Worm (Caenorhabditis elegans): ENCODE measurements around the gene gst-16.
A peak's percentile ranks its signal among the peaks of the same experiment; 100 is the strongest.

Gene gst-16

ce11 chrII:13624330-13624729, at the start of gene gst-16:
Gene gst-16, minus strand, starts transcription at chrII:13624440.
- peak; percentile 39 for TF ChIP-seq aha-1 (tag)
- no peak for TF ChIP-seq ceh-32 (tag; optimal IDR thresholded peaks at IDR 0.05; ENCODE audit: poor library complexity)
- TF ChIP-seq daf-16 (GFP tag; optimal IDR thresholded peaks at IDR 0.05) = no peak
- peak; percentile 26 for TF ChIP-seq daf-16 (tag; optimal IDR thresholded peaks at IDR 0.05)
- TF ChIP-seq nhr-48 (tag; optimal IDR thresholded peaks at IDR 0.05) = peak; percentile 16

- TF ChIP-seq hlh-30 (tag; optimal IDR thresholded peaks at IDR 0.05; ENCODE audit: insufficient read depth) = peak; percentile 68
- TF ChIP-seq daf-8 (GFP tag; IDR thresholded peaks at IDR 0.05) = no peak
- peak; percentile 70 for TF ChIP-seq hlh-11 (tag; optimal IDR thresholded peaks at IDR 0.05)
- no peak for TF ChIP-seq daf-16 (GFP tag; optimal IDR thresholded peaks at IDR 0.05)
- peak; percentile 4 for TF ChIP-seq daf-16 (tag; optimal IDR thresholded peaks at IDR 0.05)
- TF ChIP-seq nhr-77 (tag; optimal IDR thresholded peaks at IDR 0.05) = peak; percentile 20
- peak; percentile 48 for TF ChIP-seq nhr-48 (tag; optimal IDR thresholded peaks at IDR 0.05)
- TF ChIP-seq php-3 (GFP tag; IDR thresholded peaks at IDR 0.05) = no peak
- TF ChIP-seq T26A8.4 (GFP tag; IDR thresholded peaks at IDR 0.05) = 0 out of 2 replicates have a peak, but pooled peaks have one; percentile 16
- TF ChIP-seq aha-1 (tag) = peak; percentile 15
- TF ChIP-seq mdl-1 (tag; optimal IDR thresholded peaks at IDR 0.05) = peak in 1 of 2 experiments; percentile 66
- peak; percentile 45 for TF ChIP-seq nhr-102 (tag; optimal IDR thresholded peaks at IDR 0.05)
- TF ChIP-seq mes-2 (tag; optimal IDR thresholded peaks at IDR 0.05; ENCODE audit: poor library complexity, severe bottlenecking) = peak; percentile 11
- 0 out of 2 replicates have a peak, but pooled peaks have one; percentile 20 for TF ChIP-seq dmd-6 (GFP tag; IDR thresholded peaks at IDR 0.05)
- TF ChIP-seq mxl-3 (GFP tag; optimal IDR thresholded peaks at IDR 0.05) = peak; percentile 27
- peak; percentile 29 for TF ChIP-seq nhr-28 (tag; optimal IDR thresholded peaks at IDR 0.05)
- TF ChIP-seq hif-1 (tag; optimal IDR thresholded peaks at IDR 0.05) = peak in 1 of 2 experiments; percentile 7
- peak in 1 of 2 experiments; percentile 32 for TF ChIP-seq unc-62 (GFP tag; optimal IDR thresholded peaks at IDR 0.05 in 1 of 2)
- no peak for TF ChIP-seq unc-62 (tag; optimal IDR thresholded peaks at IDR 0.05)
- no peak for TF ChIP-seq nhr-11 (tag; optimal IDR thresholded peaks at IDR 0.05)
- no peak for TF ChIP-seq lin-15B (tag; optimal IDR thresholded peaks at IDR 0.05)
- 0 out of 2 replicates have a peak, but pooled peaks have one; percentile 24 for TF ChIP-seq lin-1 (GFP tag; IDR thresholded peaks at IDR 0.05)
- TF ChIP-seq dve-1 (tag; optimal IDR thresholded peaks at IDR 0.05; ENCODE audit: insufficient read depth) = peak; percentile 27
- TF ChIP-seq madf-9 (GFP tag; conservative IDR thresholded peaks at IDR 0.05) = no peak
Observed at ce11 chrII:13673605-13674193, 49.5 kb upstream of the gst-16 start.

- TF ChIP-seq jun-1 (tag; optimal IDR thresholded peaks at IDR 0.05) = no peak
- TF ChIP-seq dmd-6 (GFP tag; IDR thresholded peaks at IDR 0.05) = peak; percentile 39; the same call in 1 of the 2 replicates
- TF ChIP-seq pqm-1 (tag; optimal IDR thresholded peaks at IDR 0.05) = no peak
- TF ChIP-seq egl-43 (GFP tag; IDR thresholded peaks at IDR 0.05) = no peak
- TF ChIP-seq unc-39 (tag; optimal IDR thresholded peaks at IDR 0.05) = no peak
- TF ChIP-seq F37D6.2 (tag; optimal IDR thresholded peaks at IDR 0.05) = no peak
- TF ChIP-seq zip-11 (GFP tag; IDR thresholded peaks at IDR 0.05) = no peak
- TF ChIP-seq hif-1 (tag; optimal IDR thresholded peaks at IDR 0.05) = no peak
- no peak for TF ChIP-seq rbr-2 (tag; optimal IDR thresholded peaks at IDR 0.05)
- TF ChIP-seq nhr-111 (GFP tag; optimal IDR thresholded peaks at IDR 0.05) = no peak
- peak; percentile 49 for TF ChIP-seq dve-1 (tag; optimal IDR thresholded peaks at IDR 0.05; ENCODE audit: insufficient read depth)
- no peak for TF ChIP-seq ztf-7 (tag; optimal IDR thresholded peaks at IDR 0.05)
- peak; percentile 74 for TF ChIP-seq hlh-30 (tag; optimal IDR thresholded peaks at IDR 0.05; ENCODE audit: insufficient read depth)
- peak; percentile 22 for TF ChIP-seq mes-2 (tag; optimal IDR thresholded peaks at IDR 0.05; ENCODE audit: poor library complexity, severe bottlenecking)
- TF ChIP-seq ceh-20 (GFP tag; IDR thresholded peaks at IDR 0.05) = no peak
- TF ChIP-seq duxl-1 (tag; optimal IDR thresholded peaks at IDR 0.05; ENCODE audit: poor library complexity) = no peak
- no peak for TF ChIP-seq daf-16 (GFP tag; optimal IDR thresholded peaks at IDR 0.05)
- TF ChIP-seq daf-16 (tag; optimal IDR thresholded peaks at IDR 0.05) = no peak
- TF ChIP-seq mep-1 (tag; optimal IDR thresholded peaks at IDR 0.05) = peak; percentile 10
- no peak for TF ChIP-seq zip-2 (tag; optimal IDR thresholded peaks at IDR 0.05)
- TF ChIP-seq nhr-237 (tag; optimal IDR thresholded peaks at IDR 0.05) = no peak
- no peak for TF ChIP-seq dpl-1 (GFP tag; optimal IDR thresholded peaks at IDR 0.05)
- peak; percentile 35 for TF ChIP-seq hlh-11 (tag; optimal IDR thresholded peaks at IDR 0.05)
Observed at ce11 chrII:13672057-13672456, 47.8 kb upstream of the gst-16 start.

Measured in whole organism, L4 larva.